Worm (Caenorhabditis elegans) whole organism, L1 larva: ENCODE measurements around the gene alh-2.

Experiments
- C04F5.9 ChIP-seq: sonication (generic microtip); optimal IDR thresholded peaks from 2 replicates; lab custom pipeline; 2016; ENCODE audit warnings: missing genetic modification characterization, missing compliant biosample characterization
- C34B4.2 ChIP-seq: sonication (generic microtip); optimal IDR thresholded peaks from 2 replicates; lab custom pipeline; 2017; ENCODE audit warnings: mild to moderate bottlenecking, missing genetic modification characterization, missing compliant biosample characterization
- F16B12.6 ChIP-seq: fragments of 150-350 bp; optimal IDR thresholded peaks from 2 replicates; lab custom pipeline; 2014; ENCODE audit warnings: missing biosample characterization, missing genetic modification characterization
- aha-1 ChIP-seq: fragments of 150-350 bp; optimal IDR thresholded peaks from 2 replicates; lab custom pipeline; 2014; ENCODE audit warnings: missing biosample characterization, missing genetic modification characterization
- alr-1 ChIP-seq: fragments of 200-800 bp; sonication (Bioruptor generic); optimal IDR thresholded peaks from 2 replicates; lab custom pipeline; 2018; ENCODE audit warnings: borderline replicate concordance, mild to moderate bottlenecking, missing genetic modification characterization, missing compliant biosample characterization
- aly-2 ChIP-seq: fragments of 150-350 bp; optimal IDR thresholded peaks from 2 replicates; lab custom pipeline; 2014; ENCODE audit warnings: missing biosample characterization, missing genetic modification characterization
- blmp-1 ChIP-seq: fragments of 150-350 bp; optimal IDR thresholded peaks from 2 replicates; lab custom pipeline; 2014; ENCODE audit warnings: missing biosample characterization, missing genetic modification characterization
- ceh-82 ChIP-seq, 3 experiments: fragments of 150-350 bp in 1 of 3; sonication (generic microtip) in 2 of 3; optimal IDR thresholded peaks; 2 replicates each; lab custom pipeline; 2014 to 2017; ENCODE audit warnings: missing biosample characterization in 3 of 3, missing genetic modification characterization in 3 of 3
- ceh-88 ChIP-seq: fragments of 200-800 bp; sonication (Bioruptor generic); IDR thresholded peaks from 2 replicates; pipeline ENCODE4 v1.3.6; 2022; ENCODE audit warnings: missing genetic modification characterization, missing compliant biosample characterization
- ceh-90 ChIP-seq: sonication (generic microtip); optimal IDR thresholded peaks from 2 replicates; lab custom pipeline; 2016; ENCODE audit warnings: missing genetic modification characterization, missing compliant biosample characterization
- dsc-1 ChIP-seq: sonication (generic microtip); optimal IDR thresholded peaks from 2 replicates; lab custom pipeline; 2016; ENCODE audit warnings: mild to moderate bottlenecking, missing genetic modification characterization, missing compliant biosample characterization
- efl-1 ChIP-seq, 4 experiments: fragments of 150-350 bp; optimal IDR thresholded peaks in 3 of 4; peaks in 1 of 4; 1 replicate in 1 of 4; 2 replicates in 3 of 4; lab custom pipeline; 2014; ENCODE audit warnings: missing biosample characterization in 2 of 4, missing genetic modification characterization in 2 of 4, missing genetic modification reagents in 2 of 4
- efl-3 ChIP-seq: fragments of 200-800 bp; sonication (Bioruptor generic); optimal IDR thresholded peaks from 2 replicates; lab custom pipeline; 2018; ENCODE audit warnings: mild to moderate bottlenecking, missing genetic modification characterization, missing compliant biosample characterization
- fkh-8 ChIP-seq: sonication (generic microtip); optimal IDR thresholded peaks from 2 replicates; lab custom pipeline; 2016; ENCODE audit warnings: mild to moderate bottlenecking, missing genetic modification characterization, missing compliant biosample characterization
- grh-1 ChIP-seq: fragments of 200-800 bp; sonication (Bioruptor generic); IDR thresholded peaks from 2 replicates; pipeline ENCODE4 v1.3.6; 2022; ENCODE audit warnings: missing genetic modification reagents, missing genetic modification characterization, missing compliant biosample characterization
- hlh-17 ChIP-seq: fragments of 200-800 bp; sonication (Bioruptor generic); optimal IDR thresholded peaks from 2 replicates; lab custom pipeline; 2018; ENCODE audit warnings: missing genetic modification characterization, mild to moderate bottlenecking, missing compliant biosample characterization, moderate library complexity, borderline replicate concordance
- hpl-2 ChIP-seq: fragments of 150-350 bp; optimal IDR thresholded peaks from 2 replicates; lab custom pipeline; 2014; ENCODE audit warnings: missing biosample characterization, missing genetic modification reagents, missing genetic modification characterization
- irx-1 ChIP-seq: sonication (generic microtip); optimal IDR thresholded peaks from 2 replicates; lab custom pipeline; 2016; ENCODE audit warnings: missing genetic modification characterization, missing compliant biosample characterization
- isw-1 ChIP-seq: fragments of 200-800 bp; sonication (Bioruptor generic); IDR thresholded peaks from 2 replicates; pipeline ENCODE4 v1.3.6; 2022; ENCODE audit warnings: missing genetic modification characterization, missing compliant biosample characterization
- lin-35 ChIP-seq, 2 experiments: fragments of 150-350 bp; optimal IDR thresholded peaks; 2 replicates each; lab custom pipeline; 2014; ENCODE audit warnings: missing biosample characterization in 2 of 2, missing genetic modification characterization in 2 of 2, missing genetic modification reagents in 2 of 2
- lin-39 ChIP-seq: fragments of 150-350 bp; optimal IDR thresholded peaks from 2 replicates; lab custom pipeline; 2014; ENCODE audit warnings: missing biosample characterization, missing genetic modification reagents, missing genetic modification characterization
- lsy-2 ChIP-seq, 2 experiments: fragments of 150-350 bp; optimal IDR thresholded peaks; 2 replicates each; lab custom pipeline; 2014; ENCODE audit warnings: missing biosample characterization in 2 of 2, missing genetic modification characterization in 2 of 2
- mab-9 ChIP-seq: fragments of 200-800 bp; sonication (Bioruptor generic); IDR thresholded peaks from 2 replicates; pipeline ENCODE4 v1.3.6; 2022; ENCODE audit warnings: missing genetic modification reagents, missing genetic modification characterization, missing compliant biosample characterization
- mdl-1 ChIP-seq, 2 experiments: fragments of 150-350 bp; optimal IDR thresholded peaks; 2 replicates each; lab custom pipeline; 2014 to 2017; ENCODE audit warnings: missing biosample characterization in 2 of 2, missing genetic modification characterization in 2 of 2, inconsistent platforms in 1 of 2
- mep-1 ChIP-seq: fragments of 150-350 bp; optimal IDR thresholded peaks from 2 replicates; lab custom pipeline; 2014; ENCODE audit warnings: missing biosample characterization, missing genetic modification characterization
- nhr-12 ChIP-seq: sonication (generic microtip); optimal IDR thresholded peaks from 2 replicates; lab custom pipeline; 2017; ENCODE audit warnings: missing biosample characterization, missing genetic modification characterization
- nhr-19 ChIP-seq: fragments of 200-800 bp; sonication (Bioruptor generic); conservative IDR thresholded peaks from 2 replicates; pipeline ENCODE4 v1.3.6; 2022; ENCODE audit warnings: missing genetic modification characterization, missing compliant biosample characterization
- nhr-20 ChIP-seq: sonication (generic microtip); optimal IDR thresholded peaks from 2 replicates; lab custom pipeline; 2016; ENCODE audit warnings: mild to moderate bottlenecking, missing genetic modification characterization, missing compliant biosample characterization
- nhr-237 ChIP-seq: fragments of 150-350 bp; optimal IDR thresholded peaks from 2 replicates; lab custom pipeline; 2014; ENCODE audit warnings: missing biosample characterization, missing genetic modification characterization
- nhr-28 ChIP-seq: fragments of 150-350 bp; optimal IDR thresholded peaks from 2 replicates; lab custom pipeline; 2014; ENCODE audit warnings: missing biosample characterization, missing genetic modification characterization
- nhr-71 ChIP-seq: sonication (generic microtip); optimal IDR thresholded peaks from 2 replicates; lab custom pipeline; 2016; ENCODE audit warnings: mild to moderate bottlenecking, missing genetic modification characterization, moderate library complexity, missing compliant biosample characterization
- nhr-76 ChIP-seq: sonication (generic microtip); optimal IDR thresholded peaks from 2 replicates; lab custom pipeline; 2017; ENCODE audit warnings: missing biosample characterization, missing genetic modification characterization
- nhr-85 ChIP-seq: sonication (generic microtip); peaks from one replicate; lab custom pipeline; 2016; ENCODE audit warnings: missing genetic modification characterization, inconsistent platforms, missing compliant biosample characterization
- nhr-90 ChIP-seq: sonication (generic microtip); optimal IDR thresholded peaks from 2 replicates; lab custom pipeline; 2016; ENCODE audit warnings: mild to moderate bottlenecking, missing genetic modification characterization, missing compliant biosample characterization; ENCODE audit not compliant: poor library complexity
- pag-3 ChIP-seq: sonication (generic microtip); optimal IDR thresholded peaks from 2 replicates; lab custom pipeline; 2017; ENCODE audit warnings: missing genetic modification characterization, mild to moderate bottlenecking, missing compliant biosample characterization, antibody characterized with exemption, borderline replicate concordance; ENCODE audit not compliant: insufficient read depth
- pax-3 ChIP-seq: fragments of 200-800 bp; sonication (Bioruptor generic); optimal IDR thresholded peaks from 2 replicates; lab custom pipeline; 2018; ENCODE audit warnings: mild to moderate bottlenecking, missing genetic modification characterization, moderate library complexity, missing compliant biosample characterization
- skn-1 ChIP-seq: fragments of 150-350 bp; optimal IDR thresholded peaks from 2 replicates; lab custom pipeline; 2014; ENCODE audit warnings: missing biosample characterization, missing genetic modification characterization
- snu-23 ChIP-seq: sonication (generic microtip); optimal IDR thresholded peaks from 2 replicates; lab custom pipeline; 2016; ENCODE audit warnings: missing genetic modification characterization, missing compliant biosample characterization
- sptf-1 ChIP-seq: fragments of 150-350 bp; optimal IDR thresholded peaks from 2 replicates; lab custom pipeline; 2014; ENCODE audit warnings: missing biosample characterization, missing genetic modification characterization
- sup-37 ChIP-seq: fragments of 200-800 bp; sonication (Bioruptor generic); optimal IDR thresholded peaks from 2 replicates; lab custom pipeline; 2018; ENCODE audit warnings: mild to moderate bottlenecking, missing genetic modification characterization, missing compliant biosample characterization
- unc-30 ChIP-seq: sonication (generic microtip); optimal IDR thresholded peaks from 2 replicates; lab custom pipeline; 2017; ENCODE audit warnings: missing biosample characterization, missing genetic modification characterization
- unc-62 ChIP-seq: fragments of 150-350 bp; optimal IDR thresholded peaks from 2 replicates; lab custom pipeline; 2014; ENCODE audit warnings: missing biosample characterization, missing genetic modification reagents, missing genetic modification characterization
- unc-86 ChIP-seq: sonication (generic microtip); optimal IDR thresholded peaks from 2 replicates; lab custom pipeline; 2016; ENCODE audit warnings: missing genetic modification characterization, missing compliant biosample characterization
- unc-98 ChIP-seq: fragments of 200-800 bp; sonication (Bioruptor generic); IDR thresholded peaks from 2 replicates; pipeline ENCODE4 v1.3.6; 2022; ENCODE audit warnings: missing genetic modification characterization, missing compliant biosample characterization
- vab-15 ChIP-seq: sonication (generic microtip); optimal IDR thresholded peaks from 2 replicates; lab custom pipeline; 2017; ENCODE audit warnings: missing genotype, mild to moderate bottlenecking, missing genetic modification characterization, missing compliant biosample characterization
- xbp-1 ChIP-seq: sonication (generic microtip); optimal IDR thresholded peaks from 2 replicates; lab custom pipeline; 2016; ENCODE audit warnings: missing genetic modification characterization, missing compliant biosample characterization
- zip-4 ChIP-seq: fragments of 200-800 bp; sonication (Bioruptor generic); optimal IDR thresholded peaks from 2 replicates; lab custom pipeline; 2018; ENCODE audit warnings: mild to moderate bottlenecking, missing genetic modification characterization, moderate library complexity, missing compliant biosample characterization
- ztf-11 ChIP-seq, 2 experiments: sonication (generic microtip); optimal IDR thresholded peaks; 2 replicates each; lab custom pipeline; 2016 to 2017; ENCODE audit warnings: missing genetic modification characterization in 2 of 2, missing biosample characterization in 1 of 2, missing compliant biosample characterization in 1 of 2

alh-2 gene

DNA sequence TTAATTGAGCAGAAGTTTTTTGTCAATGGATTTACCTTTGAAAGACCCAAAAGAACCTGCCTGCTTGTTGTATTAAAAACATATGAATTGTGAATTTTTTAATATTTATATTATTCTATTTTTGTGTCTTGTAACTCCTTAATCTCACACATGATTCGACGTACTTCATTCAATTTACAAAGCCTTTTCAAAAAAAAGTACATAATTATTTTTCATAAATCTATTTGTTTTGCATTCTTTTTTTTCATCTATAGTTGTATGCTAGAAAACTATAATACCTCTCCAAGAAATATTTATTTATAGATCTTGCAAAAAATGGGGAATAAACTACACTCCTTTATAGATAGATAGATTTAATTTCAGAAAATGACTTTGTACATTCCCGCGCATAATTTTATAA, 25.2 kb upstream of the alh-2 start, which contains the start of gene nhr-179:
nhr-179 (minus strand) TSS at position 101 of the 400 bp plus-strand sequence.
- TF ChIP-seq ztf-11 (tag; optimal IDR thresholded peaks at IDR 0.05; lab: Kevin White, UChicago) (no peak), C04F5.9 (no peak), fkh-8 (no peak), isw-1 (GFP tag; lab: Robert Waterston, UW) (no peak), efl-3 (GFP tag; lab: Kevin White, UChicago) (no peak), nhr-90 (no peak), unc-98 (GFP tag; lab: Robert Waterston, UW) (no peak)

DNA sequence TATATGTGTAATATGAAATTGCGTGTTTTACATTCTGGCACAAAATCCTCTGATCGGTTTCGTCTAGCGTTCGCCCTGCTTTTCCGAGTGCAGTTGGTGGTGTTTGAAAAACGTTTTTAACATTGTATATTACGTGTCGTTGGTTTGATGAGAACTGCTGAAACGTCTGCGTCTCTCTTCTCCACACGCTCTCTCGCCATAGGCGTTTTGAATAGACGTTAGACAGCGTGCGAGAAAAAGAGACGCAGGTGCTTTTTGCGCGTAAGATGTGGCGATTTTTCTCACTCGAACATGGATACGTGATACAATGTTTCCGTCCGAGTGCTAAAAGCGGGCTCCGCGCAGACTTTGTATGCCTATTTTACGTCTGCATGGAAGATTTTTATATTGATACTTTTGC, 23.4 kb upstream of the alh-2 start:
- TF ChIP-seq unc-30 (tag; lab: Kevin White, UChicago) (no peak), fkh-8 (no peak)
- TF ChIP-seq, all 84 proteins: peak for 0

DNA sequence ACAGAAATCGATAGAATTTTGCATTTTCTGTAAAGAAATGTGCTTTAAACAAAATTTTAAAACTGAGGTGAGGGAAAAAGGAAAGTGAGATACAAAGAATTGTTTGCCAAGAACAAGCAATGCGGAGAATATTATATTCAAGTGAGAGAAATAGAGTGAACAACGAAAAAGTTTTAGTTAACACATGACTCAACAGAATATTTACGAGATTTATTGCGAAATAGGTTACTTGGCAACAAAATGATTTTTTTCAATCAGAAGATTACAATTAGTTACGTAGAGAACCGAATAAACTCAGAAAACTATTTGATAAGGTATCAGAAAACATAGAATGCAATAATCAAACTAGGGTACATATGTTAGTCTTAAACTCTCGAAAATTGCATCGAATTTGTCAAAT, 22.5 kb upstream of the alh-2 start, which contains the start of gene nhr-117:
nhr-117 (minus strand) TSS at position 27 of the 400 bp plus-strand sequence.
- TF ChIP-seq isw-1 (GFP tag; lab: Robert Waterston, UW) (no peak), nhr-71 (tag; lab: Kevin White, UChicago) (peak; percentile 27), nhr-12 (tag; lab: Kevin White, UChicago) (no peak), efl-3 (GFP tag; lab: Kevin White, UChicago) (no peak), nhr-76 (tag; lab: Kevin White, UChicago) (no peak), alr-1 (tag; lab: Kevin White, UChicago) (no peak), ceh-90 (tag; lab: Kevin White, UChicago) (no peak), sup-37 (GFP tag; lab: Kevin White, UChicago) (no peak), zip-4 (GFP tag; lab: Kevin White, UChicago) (peak; percentile 67), F16B12.6 (no peak), pax-3 (tag; lab: Kevin White, UChicago) (no peak), mep-1 (no peak), unc-62 (no peak), nhr-237 (tag; lab: Kevin White, UChicago) (no peak), C34B4.2 (no peak), snu-23 (no peak), dsc-1 (tag; lab: Kevin White, UChicago) (no peak), vab-15 (no peak), nhr-85 (tag; lab: Kevin White, UChicago) (no peak), sptf-1 (tag; lab: Kevin White, UChicago) (no peak), pag-3 (no peak), xbp-1 (tag; lab: Kevin White, UChicago) (no peak), ceh-88 (GFP tag; lab: Robert Waterston, UW) (no peak), mab-9 (no peak), grh-1 (GFP tag; lab: Robert Waterston, UW) (no peak), mdl-1 (tag; optimal IDR thresholded peaks at IDR 0.05; lab: Kevin White, UChicago) (no peak), nhr-28 (tag; lab: Kevin White, UChicago) (no peak), irx-1 (tag; lab: Kevin White, UChicago) (no peak), lsy-2 (tag; optimal IDR thresholded peaks at IDR 0.05; lab: Kevin White, UChicago) (peak in 1 of 2 experiments; percentile 1), blmp-1 (tag; lab: Kevin White, UChicago) (no peak), C04F5.9 (no peak), skn-1 (tag; lab: Kevin White, UChicago) (peak; percentile 40), lin-35 (GFP tag; optimal IDR thresholded peaks at IDR 0.05; lab: Kevin White, UChicago) (peak in 1 of 2 experiments; percentile 14), ceh-82 (tag; optimal IDR thresholded peaks at IDR 0.05; lab: Kevin White, UChicago) (no peak), lin-39 (tag; lab: Kevin White, UChicago) (no peak), unc-86 (tag; lab: Kevin White, UChicago) (no peak), aha-1 (no peak), efl-1 (optimal IDR thresholded peaks at IDR 0.05; lab: Kevin White, UChicago) (no peak), efl-1 (GFP tag; optimal IDR thresholded peaks at IDR 0.05 in 1 of 2; lab: Kevin White, UChicago) (peak in 1 of 2 experiments; percentile 81), unc-30 (tag; lab: Kevin White, UChicago) (no peak), nhr-20 (tag; lab: Kevin White, UChicago) (peak; percentile 2), hlh-17 (GFP tag; lab: Kevin White, UChicago) (no peak), hpl-2 (GFP tag; lab: Kevin White, UChicago) (no peak), ztf-11 (tag; optimal IDR thresholded peaks at IDR 0.05; lab: Kevin White, UChicago) (no peak), unc-98 (GFP tag; lab: Robert Waterston, UW) (no peak), nhr-19 (no peak), aly-2 (no peak)
